Worm (Caenorhabditis elegans) whole organism, L1 larva: ENCODE measurements around the gene dgn-3.

Source experiments
- elt-3 ChIP-seq, 6 experiments: fragments of 150-350 bp in 1 of 6; sonication (generic microtip); optimal IDR thresholded peaks; 2 replicates each; lab custom pipeline; 2017 to 2018; ENCODE audit warnings: missing biosample characterization in 6 of 6, missing genetic modification characterization in 6 of 6, inconsistent platforms in 1 of 6
- unc-86 ChIP-seq: sonication (generic microtip); optimal IDR thresholded peaks from 2 replicates; lab custom pipeline; 2016; ENCODE audit warnings: missing genetic modification characterization, missing compliant biosample characterization

DNA sequence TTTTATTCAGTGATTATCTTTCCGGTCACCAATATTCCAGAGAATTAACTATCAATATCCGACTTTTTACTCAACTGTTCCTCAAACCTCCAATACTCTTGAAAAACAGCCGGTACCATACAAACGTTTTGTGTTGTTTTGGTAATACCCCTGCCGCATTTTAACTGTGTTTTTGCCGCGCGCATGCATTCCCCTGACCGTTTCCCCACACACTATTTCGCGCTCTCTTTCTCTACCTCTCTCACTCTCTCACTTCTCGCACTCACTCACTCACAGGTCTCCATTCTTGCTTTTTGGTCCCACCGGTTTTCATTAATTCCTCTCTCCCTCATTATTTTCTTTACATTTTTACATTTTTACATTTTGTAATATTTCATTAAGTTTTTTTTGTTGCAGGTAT is 47.1 kb upstream of the dgn-3 start, which contains the start of gene meg-4:
- TF ChIP-seq elt-3 (tag; optimal IDR thresholded peaks at IDR 0.05; lab: Kevin White, UChicago) = no peak
- TF ChIP-seq unc-86 = no peak
